4 fruit fly cellular contexts compared by ENCODE assay signal in genomic region chr3L:19024800-19025199, dm6.
A peak's percentile ranks its signal among the peaks of the same experiment; 100 is the strongest.
TF ChIP-seq lines count a peak whose summit lies in the region.

No protein-coding gene starts in this region.

- TF ChIP-seq CTCF in whole organism, embryonic (GFP tag; optimal IDR thresholded peaks at IDR 0.05; lab: Kevin White, UChicago) = peak; percentile 36

TF ChIP-seq in whole organism, embryonic, 481 proteins besides CTCF, POLR2A, EP300 and RAD21 (continues in another document):
- TF ChIP-seq tll (GFP tag; optimal IDR thresholded peaks at IDR 0.05; lab: Kevin White, UChicago) = no peak
- TF ChIP-seq CG15479 (GFP tag; optimal IDR thresholded peaks at IDR 0.05; lab: Kevin White, UChicago) = no peak
- peak; percentile 38 for TF ChIP-seq CG6683 (GFP tag; optimal IDR thresholded peaks at IDR 0.05; lab: Kevin White, UChicago)
- TF ChIP-seq Aef1 (GFP tag; IDR thresholded peaks at IDR 0.05; lab: Robert Waterston, UW) = 0 out of 3 replicates have a peak, but pooled peaks have one; percentile 29
- TF ChIP-seq sc (optimal IDR thresholded peaks at IDR 0.05; lab: Kevin White, UChicago) = no peak
- TF ChIP-seq sc (GFP tag; optimal IDR thresholded peaks at IDR 0.05; lab: Kevin White, UChicago) = peak; percentile 65
- TF ChIP-seq slp2 (GFP tag; optimal IDR thresholded peaks at IDR 0.05; lab: Kevin White, UChicago) = peak; percentile 80
- TF ChIP-seq fd96Cb (tag; optimal IDR thresholded peaks at IDR 0.05; lab: Kevin White, UChicago) = peak; percentile 64
- peak; percentile 79 for TF ChIP-seq gem (tag; optimal IDR thresholded peaks at IDR 0.05; lab: Kevin White, UChicago)
- peak; percentile 61; the same call in 1 of the 2 replicates for TF ChIP-seq ro (GFP tag; IDR thresholded peaks at IDR 0.05; lab: Robert Waterston, UW)
- peak; percentile 80 for TF ChIP-seq gce (GFP tag; IDR thresholded peaks at IDR 0.05; lab: Robert Waterston, UW)
- TF ChIP-seq CG1233 (GFP tag; optimal IDR thresholded peaks at IDR 0.05; lab: Kevin White, UChicago) = peak; percentile 65
- TF ChIP-seq jumu (GFP tag; optimal IDR thresholded peaks at IDR 0.05; lab: Kevin White, UChicago) = peak; percentile 35
- peak; percentile 65 for TF ChIP-seq CG10654 (GFP tag; optimal IDR thresholded peaks at IDR 0.05; lab: Kevin White, UChicago)
- TF ChIP-seq Neu2 (GFP tag; optimal IDR thresholded peaks at IDR 0.05; lab: Kevin White, UChicago; ENCODE audit: borderline replicate concordance) = no peak
- TF ChIP-seq CG42726 (GFP tag; IDR thresholded peaks at IDR 0.05; lab: Robert Waterston, UW; ENCODE audit: partially characterized antibody) = no peak
- TF ChIP-seq CG3838 (GFP tag; optimal IDR thresholded peaks at IDR 0.05; lab: Kevin White, UChicago) = peak; percentile 31
- peak; percentile 29 for TF ChIP-seq HmgD (GFP tag; optimal IDR thresholded peaks at IDR 0.05; lab: Kevin White, UChicago)
- TF ChIP-seq aop (GFP tag; IDR thresholded peaks at IDR 0.05; lab: Robert Waterston, UW) = no peak
- TF ChIP-seq pan (optimal IDR thresholded peaks at IDR 0.05; lab: Kevin White, UChicago) = no peak
- TF ChIP-seq pan (GFP tag; optimal IDR thresholded peaks at IDR 0.05 in 1 of 2, IDR thresholded peaks at IDR 0.05 in 1 of 2) = peak in 1 of 2 experiments; percentile 84
- TF ChIP-seq gfzf (GFP tag; optimal IDR thresholded peaks at IDR 0.05; lab: Kevin White, UChicago) = no peak

TF ChIP-seq in whole organism, prepupa, 60 proteins besides CTCF, POLR2A, EP300 and RAD21 (continues in another document):
- TF ChIP-seq spab (GFP tag; optimal IDR thresholded peaks at IDR 0.05; lab: Kevin White, UChicago) = peak; percentile 53
- peak; percentile 71 for TF ChIP-seq esn (GFP tag; optimal IDR thresholded peaks at IDR 0.05; lab: Kevin White, UChicago)
- TF ChIP-seq CG15336 (GFP tag; IDR thresholded peaks at IDR 0.05; lab: Robert Waterston, UW) = 0 out of 2 replicates have a peak, but pooled peaks have one; percentile 20
- no peak for TF ChIP-seq Gug (GFP tag; IDR thresholded peaks at IDR 0.05; lab: Robert Waterston, UW)
- TF ChIP-seq Hr38 (GFP tag; optimal IDR thresholded peaks at IDR 0.05; lab: Kevin White, UChicago) = no peak
- no peak for TF ChIP-seq Eip93F (GFP tag; optimal IDR thresholded peaks at IDR 0.05; lab: Kevin White, UChicago)
- TF ChIP-seq CG11902 (GFP tag; optimal IDR thresholded peaks at IDR 0.05; lab: Kevin White, UChicago) = no peak
- peak; percentile 76 for TF ChIP-seq CG31627 (GFP tag; optimal IDR thresholded peaks at IDR 0.05; lab: Kevin White, UChicago)
- no peak for TF ChIP-seq fd59A (GFP tag; optimal IDR thresholded peaks at IDR 0.05; lab: Kevin White, UChicago)
- peak; percentile 73 for TF ChIP-seq Met (GFP tag; optimal IDR thresholded peaks at IDR 0.05; lab: Kevin White, UChicago)
- TF ChIP-seq CG6808 (GFP tag; optimal IDR thresholded peaks at IDR 0.05; lab: Kevin White, UChicago) = peak; percentile 48
- TF ChIP-seq salr (GFP tag; optimal IDR thresholded peaks at IDR 0.05; lab: Kevin White, UChicago) = no peak
- TF ChIP-seq CG10669 (GFP tag; optimal IDR thresholded peaks at IDR 0.05; lab: Kevin White, UChicago) = peak; percentile 44
- peak; percentile 43 for TF ChIP-seq CG3032 (tag; optimal IDR thresholded peaks at IDR 0.05; lab: Kevin White, UChicago)
- peak; percentile 50 for TF ChIP-seq CG32006 (GFP tag; optimal IDR thresholded peaks at IDR 0.05; lab: Kevin White, UChicago)
- TF ChIP-seq achi (GFP tag; optimal IDR thresholded peaks at IDR 0.05; lab: Kevin White, UChicago) = peak; percentile 49
- peak; percentile 40 for TF ChIP-seq Hr4 (GFP tag; optimal IDR thresholded peaks at IDR 0.05; lab: Kevin White, UChicago)
- peak; percentile 37 for TF ChIP-seq CG6792 (GFP tag; optimal IDR thresholded peaks at IDR 0.05; lab: Kevin White, UChicago)
- peak; percentile 12 for TF ChIP-seq CG11762 (GFP tag; optimal IDR thresholded peaks at IDR 0.05; lab: Kevin White, UChicago; ENCODE audit: insufficient read depth)
- TF ChIP-seq Eip78C (GFP tag; lab: Kevin White, UChicago) = peak; percentile 88
- TF ChIP-seq CG6276 (GFP tag; optimal IDR thresholded peaks at IDR 0.05; lab: Kevin White, UChicago) = no peak
- TF ChIP-seq topi (GFP tag; optimal IDR thresholded peaks at IDR 0.05; lab: Kevin White, UChicago) = peak; percentile 72
- peak; percentile 62 for TF ChIP-seq OdsH (GFP tag; optimal IDR thresholded peaks at IDR 0.05; lab: Kevin White, UChicago)

TF ChIP-seq in whole organism, pupa, 21 proteins besides CTCF, POLR2A, EP300 and RAD21:
- no peak for TF ChIP-seq CG13204 (GFP tag; optimal IDR thresholded peaks at IDR 0.05; lab: Kevin White, UChicago)
- TF ChIP-seq CG12605 (GFP tag; IDR thresholded peaks at IDR 0.05; lab: Robert Waterston, UW) = 0 out of 2 replicates have a peak, but pooled peaks have one; percentile 15
- peak; percentile 59 for TF ChIP-seq Pif1A (GFP tag; optimal IDR thresholded peaks at IDR 0.05; lab: Kevin White, UChicago)
- TF ChIP-seq CG9948 (tag; optimal IDR thresholded peaks at IDR 0.05; lab: Kevin White, UChicago) = peak; percentile 51
- TF ChIP-seq CG15710 (tag; optimal IDR thresholded peaks at IDR 0.05; lab: Kevin White, UChicago) = peak; percentile 48
- TF ChIP-seq CG34367 (tag; optimal IDR thresholded peaks at IDR 0.05; lab: Kevin White, UChicago) = no peak
- TF ChIP-seq D1 (tag; optimal IDR thresholded peaks at IDR 0.05; lab: Kevin White, UChicago) = no peak
- 0 out of 3 replicates have a peak, but pooled peaks have one; percentile 19 for TF ChIP-seq fd96Ca (GFP tag; IDR thresholded peaks at IDR 0.05; lab: Robert Waterston, UW)
- peak; percentile 50 for TF ChIP-seq CG17806 (tag; optimal IDR thresholded peaks at IDR 0.05; lab: Kevin White, UChicago)
- TF ChIP-seq CG14655 (GFP tag; optimal IDR thresholded peaks at IDR 0.05; lab: Kevin White, UChicago) = peak; percentile 23
- TF ChIP-seq rn (GFP tag; IDR thresholded peaks at IDR 0.05; lab: Robert Waterston, UW) = no peak
- no peak for TF ChIP-seq Ets98B (GFP tag; IDR thresholded peaks at IDR 0.05; lab: Robert Waterston, UW)
- no peak for TF ChIP-seq EcR (GFP tag; optimal IDR thresholded peaks at IDR 0.05; lab: Kevin White, UChicago)
- TF ChIP-seq gl (tag; optimal IDR thresholded peaks at IDR 0.05; lab: Kevin White, UChicago) = no peak
- no peak for TF ChIP-seq CG8159 (tag; optimal IDR thresholded peaks at IDR 0.05; lab: Kevin White, UChicago)
- no peak for TF ChIP-seq CG32121 (GFP tag; IDR thresholded peaks at IDR 0.05; lab: Robert Waterston, UW)
- peak; percentile 59 for TF ChIP-seq Snoo (tag; optimal IDR thresholded peaks at IDR 0.05; lab: Kevin White, UChicago)
- TF ChIP-seq CG8301 (tag; optimal IDR thresholded peaks at IDR 0.05; lab: Kevin White, UChicago) = peak; percentile 15
- TF ChIP-seq CG4496 (GFP tag; IDR thresholded peaks at IDR 0.05; lab: Robert Waterston, UW) = peak; percentile 56; the same call in 1 of the 3 replicates
- no peak for TF ChIP-seq CG10348 (GFP tag; IDR thresholded peaks at IDR 0.05; lab: Robert Waterston, UW)
- peak; percentile 7 for TF ChIP-seq Pif1B (GFP tag; optimal IDR thresholded peaks at IDR 0.05; lab: Kevin White, UChicago)

TF ChIP-seq in whole organism, wandering third instar larva, 38 proteins besides CTCF, POLR2A, EP300 and RAD21 (continues in another document):
- no peak for TF ChIP-seq Jra (GFP tag; optimal IDR thresholded peaks at IDR 0.05; lab: Kevin White, UChicago)
- TF ChIP-seq woc (GFP tag; optimal IDR thresholded peaks at IDR 0.05; lab: Kevin White, UChicago) = peak; percentile 44
- no peak for TF ChIP-seq Rel (GFP tag; optimal IDR thresholded peaks at IDR 0.05; lab: Kevin White, UChicago)
- peak; percentile 31 for TF ChIP-seq Rel (tag; optimal IDR thresholded peaks at IDR 0.05; lab: Kevin White, UChicago)
- no peak for TF ChIP-seq Mio (GFP tag; optimal IDR thresholded peaks at IDR 0.05; lab: Kevin White, UChicago)
- TF ChIP-seq pan (optimal IDR thresholded peaks at IDR 0.05; lab: Kevin White, UChicago) = no peak
- no peak for TF ChIP-seq CG9705 (GFP tag; optimal IDR thresholded peaks at IDR 0.05; lab: Kevin White, UChicago)
- TF ChIP-seq Dfd (GFP tag; optimal IDR thresholded peaks at IDR 0.05; lab: Kevin White, UChicago) = no peak
- TF ChIP-seq dmrt93B (GFP tag; optimal IDR thresholded peaks at IDR 0.05; lab: Kevin White, UChicago) = no peak
- TF ChIP-seq HLH106 (tag; optimal IDR thresholded peaks at IDR 0.05; lab: Kevin White, UChicago) = peak; percentile 73
- peak; percentile 24 for TF ChIP-seq CG32264 (GFP tag; optimal IDR thresholded peaks at IDR 0.05; lab: Kevin White, UChicago)
- peak; percentile 69 for TF ChIP-seq OdsH (GFP tag; optimal IDR thresholded peaks at IDR 0.05; lab: Kevin White, UChicago)
- peak; percentile 82 for TF ChIP-seq h (GFP tag; optimal IDR thresholded peaks at IDR 0.05; lab: Kevin White, UChicago)
- TF ChIP-seq CrebA (GFP tag; optimal IDR thresholded peaks at IDR 0.05; lab: Kevin White, UChicago; ENCODE audit: borderline replicate concordance) = no peak
- TF ChIP-seq tai (GFP tag; optimal IDR thresholded peaks at IDR 0.05; lab: Kevin White, UChicago) = no peak
- TF ChIP-seq sv (GFP tag; optimal IDR thresholded peaks at IDR 0.05; lab: Kevin White, UChicago) = peak; percentile 54
- no peak for TF ChIP-seq usp (GFP tag; optimal IDR thresholded peaks at IDR 0.05; lab: Kevin White, UChicago)
- TF ChIP-seq Myc (optimal IDR thresholded peaks at IDR 0.05; lab: Kevin White, UChicago) = no peak
- peak; percentile 44 for TF ChIP-seq sage (GFP tag; optimal IDR thresholded peaks at IDR 0.05; lab: Kevin White, UChicago)
- TF ChIP-seq Hnf4 (GFP tag; optimal IDR thresholded peaks at IDR 0.05; lab: Kevin White, UChicago) = no peak
- TF ChIP-seq Sp1 (GFP tag; optimal IDR thresholded peaks at IDR 0.05; lab: Kevin White, UChicago) = peak; percentile 77
- TF ChIP-seq fru (GFP tag; optimal IDR thresholded peaks at IDR 0.05; lab: Kevin White, UChicago) = peak; percentile 53
- TF ChIP-seq br (GFP tag; optimal IDR thresholded peaks at IDR 0.05; lab: Kevin White, UChicago) = peak; percentile 60
- peak; percentile 69 for TF ChIP-seq rgr (GFP tag; optimal IDR thresholded peaks at IDR 0.05; lab: Kevin White, UChicago)
- TF ChIP-seq dl (GFP tag; optimal IDR thresholded peaks at IDR 0.05; lab: Kevin White, UChicago; ENCODE audit: insufficient read depth in 1 of 2, partially characterized antibody in 2 of 2) = no peak
- peak; percentile 54 for TF ChIP-seq psq (GFP tag; optimal IDR thresholded peaks at IDR 0.05; lab: Kevin White, UChicago)
- no peak for TF ChIP-seq N (GFP tag; optimal IDR thresholded peaks at IDR 0.05; lab: Kevin White, UChicago)
- TF ChIP-seq Hr83 (GFP tag; optimal IDR thresholded peaks at IDR 0.05; lab: Kevin White, UChicago; ENCODE audit: poor library complexity, severe bottlenecking) = no peak
- TF ChIP-seq ey (GFP tag; optimal IDR thresholded peaks at IDR 0.05; lab: Kevin White, UChicago) = peak; percentile 70
- no peak for TF ChIP-seq Dif (GFP tag; optimal IDR thresholded peaks at IDR 0.05; lab: Kevin White, UChicago; ENCODE audit: partially characterized antibody)
- peak; percentile 2 for TF ChIP-seq brk (GFP tag; optimal IDR thresholded peaks at IDR 0.05; lab: Kevin White, UChicago)
- no peak for TF ChIP-seq Vsx2 (GFP tag; optimal IDR thresholded peaks at IDR 0.05; lab: Kevin White, UChicago; ENCODE audit: partially characterized antibody)

Comparison
In these comparisons a context has a peak if more than half of its experiments do, and no peak if none do; other contexts are left out.
1. Of the 7 proteins assayed by ChIP-seq in both whole organism, embryonic and whole organism, prepupa: peak only in whole organism, embryonic: Gug; only in whole organism, prepupa: CG6854 and Hr39; in both: Blimp-1 and Sox102F; in neither: 2.